Comparison of ENCODE assay signal across 1 worm cellular context in the genomic region with DNA sequence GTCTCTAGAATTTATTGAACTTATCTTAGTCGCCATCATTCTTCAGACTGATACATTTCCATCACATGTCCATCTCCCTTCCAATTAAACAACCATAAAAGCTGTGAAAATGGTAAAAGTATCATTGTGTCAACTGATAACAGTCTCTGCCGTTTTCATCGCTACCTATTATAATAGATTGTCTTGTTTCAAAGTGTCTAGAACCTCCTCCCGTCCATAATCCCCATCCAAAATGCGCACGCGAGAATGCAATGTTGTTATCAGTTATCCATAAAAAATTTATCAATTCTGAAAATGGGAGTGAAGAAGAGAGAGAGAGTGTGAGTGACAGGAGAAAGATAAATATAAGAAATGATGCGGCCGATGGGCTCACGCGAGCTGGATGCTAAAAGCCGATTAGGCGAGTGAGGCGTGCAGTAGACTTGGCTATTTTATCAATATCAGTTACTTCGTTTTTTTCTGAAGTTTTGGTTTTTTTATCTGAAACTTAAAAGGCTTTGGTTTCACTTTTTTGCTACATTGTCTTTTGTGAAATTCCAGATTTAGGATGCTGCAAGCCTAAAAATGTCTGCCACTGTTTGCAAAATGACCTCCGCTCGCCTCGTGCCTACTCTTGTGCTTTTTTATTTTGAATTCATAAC.
TF ChIP-seq lines count a peak whose summit lies in the region.

No protein-coding gene starts in this region.

TF ChIP-seq in whole organism, L1 larva, 84 proteins besides CTCF, POLR2A, EP300 and RAD21 (continued from another document):
- peak; percentile 42 for TF ChIP-seq nhr-90 (tag; optimal IDR thresholded peaks at IDR 0.05; lab: Kevin White, UChicago; ENCODE audit: poor library complexity)
- TF ChIP-seq egl-27 (tag; optimal IDR thresholded peaks at IDR 0.05; lab: Kevin White, UChicago), result no peak
- TF ChIP-seq nhr-84 (tag; optimal IDR thresholded peaks at IDR 0.05; lab: Kevin White, UChicago), result no peak
- TF ChIP-seq Y116A8C.19 (tag; optimal IDR thresholded peaks at IDR 0.05; lab: Kevin White, UChicago; ENCODE audit: borderline replicate concordance), result no peak
- no peak for TF ChIP-seq fos-1 (tag; optimal IDR thresholded peaks at IDR 0.05; lab: Kevin White, UChicago)
- TF ChIP-seq unc-98 (GFP tag; IDR thresholded peaks at IDR 0.05; lab: Robert Waterston, UW), result no peak
- TF ChIP-seq sox-4 (tag; optimal IDR thresholded peaks at IDR 0.05; lab: Kevin White, UChicago), result no peak
- TF ChIP-seq mef-2 (tag; optimal IDR thresholded peaks at IDR 0.05; lab: Kevin White, UChicago), result no peak
- no peak for TF ChIP-seq zip-4 (GFP tag; optimal IDR thresholded peaks at IDR 0.05; lab: Kevin White, UChicago)
- no peak for TF ChIP-seq hlh-17 (GFP tag; optimal IDR thresholded peaks at IDR 0.05; lab: Kevin White, UChicago; ENCODE audit: borderline replicate concordance)
- no peak for TF ChIP-seq mab-9 (GFP tag; IDR thresholded peaks at IDR 0.05; lab: Robert Waterston, UW)
- TF ChIP-seq lir-3 (tag; optimal IDR thresholded peaks at IDR 0.05; lab: Kevin White, UChicago; ENCODE audit: poor library complexity), result no peak
- TF ChIP-seq nhr-28 (tag; optimal IDR thresholded peaks at IDR 0.05; lab: Kevin White, UChicago), result no peak
- peak; percentile 44 for TF ChIP-seq nhr-71 (tag; optimal IDR thresholded peaks at IDR 0.05; lab: Kevin White, UChicago)
- no peak for TF ChIP-seq ceh-82 (tag; optimal IDR thresholded peaks at IDR 0.05; lab: Kevin White, UChicago)
- no peak for TF ChIP-seq snu-23 (GFP tag; optimal IDR thresholded peaks at IDR 0.05; lab: Kevin White, UChicago)
- TF ChIP-seq pag-3 (tag; optimal IDR thresholded peaks at IDR 0.05; lab: Kevin White, UChicago; ENCODE audit: borderline replicate concordance, insufficient read depth), result no peak
- no peak for TF ChIP-seq isw-1 (GFP tag; IDR thresholded peaks at IDR 0.05; lab: Robert Waterston, UW)
- no peak for TF ChIP-seq ztf-4 (tag; optimal IDR thresholded peaks at IDR 0.05; lab: Kevin White, UChicago)
- TF ChIP-seq nhr-76 (tag; optimal IDR thresholded peaks at IDR 0.05; lab: Kevin White, UChicago), result no peak
- TF ChIP-seq pax-3 (tag; optimal IDR thresholded peaks at IDR 0.05; lab: Kevin White, UChicago), result no peak
- no peak for TF ChIP-seq nhr-19 (GFP tag; conservative IDR thresholded peaks at IDR 0.05; lab: Robert Waterston, UW)
- TF ChIP-seq pqm-1 (tag; optimal IDR thresholded peaks at IDR 0.05; lab: Kevin White, UChicago), result peak; percentile 82
- no peak for TF ChIP-seq unc-130 (tag; optimal IDR thresholded peaks at IDR 0.05; lab: Kevin White, UChicago)
- no peak for TF ChIP-seq hpl-2 (GFP tag; optimal IDR thresholded peaks at IDR 0.05; lab: Kevin White, UChicago)
- no peak for TF ChIP-seq ama-1 (optimal IDR thresholded peaks at IDR 0.05; lab: Kevin White, UChicago)
- TF ChIP-seq aha-1 (tag; optimal IDR thresholded peaks at IDR 0.05; lab: Kevin White, UChicago), result no peak
- TF ChIP-seq jun-1 (tag; optimal IDR thresholded peaks at IDR 0.05; lab: Kevin White, UChicago), result peak; percentile 61
- TF ChIP-seq sup-37 (GFP tag; optimal IDR thresholded peaks at IDR 0.05; lab: Kevin White, UChicago), result no peak
- TF ChIP-seq xbp-1 (tag; optimal IDR thresholded peaks at IDR 0.05; lab: Kevin White, UChicago), result no peak
- TF ChIP-seq fkh-8 (tag; optimal IDR thresholded peaks at IDR 0.05; lab: Kevin White, UChicago), result no peak
- no peak for TF ChIP-seq lin-39 (tag; optimal IDR thresholded peaks at IDR 0.05; lab: Kevin White, UChicago)
- TF ChIP-seq zag-1 (tag; optimal IDR thresholded peaks at IDR 0.05; lab: Kevin White, UChicago), result no peak
- TF ChIP-seq lsy-2 (tag; optimal IDR thresholded peaks at IDR 0.05; lab: Kevin White, UChicago), result peak in 1 of 2 experiments; percentile 10
- TF ChIP-seq efl-1 (optimal IDR thresholded peaks at IDR 0.05; lab: Kevin White, UChicago), result no peak
- no peak for TF ChIP-seq efl-1 (GFP tag; optimal IDR thresholded peaks at IDR 0.05 in 1 of 2; lab: Kevin White, UChicago)
- TF ChIP-seq efl-3 (GFP tag; optimal IDR thresholded peaks at IDR 0.05; lab: Kevin White, UChicago), result no peak
- no peak for TF ChIP-seq fkh-4 (tag; optimal IDR thresholded peaks at IDR 0.05; lab: Kevin White, UChicago; ENCODE audit: borderline replicate concordance)
- peak; percentile 67 for TF ChIP-seq nhr-85 (tag; lab: Kevin White, UChicago)
